Worm (Caenorhabditis elegans) whole organism, early embryonic: ENCODE results near the gene gbf-1.
A peak's percentile ranks its signal among the peaks of the same experiment; 100 is the strongest.

ENCODE experiments used
- B0310.2 ChIP-seq: sonication (generic microtip); optimal IDR thresholded peaks from 2 replicates; lab custom pipeline; 2016; ENCODE audit warnings: mild to moderate bottlenecking, missing genetic modification characterization, missing compliant biosample characterization
- F13C5.2 ChIP-seq: sonication (generic microtip); optimal IDR thresholded peaks from 2 replicates; lab custom pipeline; 2017; ENCODE audit warnings: mild to moderate bottlenecking, missing genetic modification characterization, inconsistent platforms, missing compliant biosample characterization
- aly-1 ChIP-seq: sonication (generic microtip); optimal IDR thresholded peaks from 2 replicates; lab custom pipeline; 2016; ENCODE audit warnings: missing genetic modification characterization, missing compliant biosample characterization
- ama-1 ChIP-seq: fragments of 150-350 bp; optimal IDR thresholded peaks from 2 replicates; lab custom pipeline; 2014
- ceh-13 ChIP-seq: fragments of 200-800 bp; sonication (Bioruptor generic); optimal IDR thresholded peaks from 2 replicates; lab custom pipeline; 2018; ENCODE audit warnings: mild to moderate bottlenecking, missing genetic modification characterization, missing compliant biosample characterization
- ceh-36 ChIP-seq: sonication (generic microtip); optimal IDR thresholded peaks from 2 replicates; lab custom pipeline; 2016; ENCODE audit warnings: missing genetic modification characterization, inconsistent platforms, missing compliant biosample characterization
- ets-7 ChIP-seq: sonication (generic microtip); optimal IDR thresholded peaks from 2 replicates; lab custom pipeline; 2016; ENCODE audit warnings: missing genotype, missing genetic modification characterization, missing compliant biosample characterization
- flt-1 ChIP-seq: fragments of 200-800 bp; sonication (Bioruptor generic); IDR thresholded peaks from 2 replicates; pipeline ENCODE4 v1.3.6; 2022; ENCODE audit warnings: missing genetic modification characterization, missing compliant biosample characterization
- hmbx-1 ChIP-seq: sonication (generic microtip); optimal IDR thresholded peaks from 2 replicates; lab custom pipeline; 2016; ENCODE audit warnings: mild to moderate bottlenecking, missing genetic modification characterization, missing compliant biosample characterization
- hmg-4 ChIP-seq: fragments of 200-800 bp; sonication (Bioruptor generic); optimal IDR thresholded peaks from 2 replicates; lab custom pipeline; 2018; ENCODE audit warnings: mild to moderate bottlenecking, missing genetic modification characterization, missing compliant biosample characterization
- hnd-1 ChIP-seq: sonication (generic microtip); optimal IDR thresholded peaks from 2 replicates; lab custom pipeline; 2016; ENCODE audit warnings: missing genetic modification characterization, missing compliant biosample characterization
- pes-1 ChIP-seq: fragments of 200-800 bp; sonication (Bioruptor generic); IDR thresholded peaks from 2 replicates; pipeline ENCODE4 v1.3.6; 2022; ENCODE audit warnings: missing genetic modification reagents, missing genetic modification characterization, missing compliant biosample characterization
- scrt-1 ChIP-seq: fragments of 200-800 bp; sonication (Bioruptor generic); IDR thresholded peaks from 2 replicates; pipeline ENCODE4 v1.3.6; 2022; ENCODE audit warnings: missing genetic modification characterization, missing compliant biosample characterization
- sea-1 ChIP-seq: fragments of 200-800 bp; sonication (Bioruptor generic); conservative IDR thresholded peaks from 2 replicates; pipeline ENCODE4 v1.3.6; 2022; ENCODE audit warnings: missing genetic modification characterization, missing compliant biosample characterization
- tbx-11 ChIP-seq: fragments of 200-800 bp; sonication (Bioruptor generic); IDR thresholded peaks from 2 replicates; pipeline ENCODE4 v1.3.6; 2022; ENCODE audit warnings: missing genetic modification characterization, missing compliant biosample characterization
- tbx-37 ChIP-seq: fragments of 200-800 bp; sonication (Bioruptor generic); conservative IDR thresholded peaks from 2 replicates; pipeline ENCODE4 v1.3.6; 2022; ENCODE audit warnings: missing genetic modification reagents, missing genetic modification characterization, missing compliant biosample characterization
- tra-4 ChIP-seq: sonication (generic microtip); optimal IDR thresholded peaks from 2 replicates; lab custom pipeline; 2017; ENCODE audit warnings: missing genetic modification characterization, missing compliant biosample characterization

gbf-1 gene

ce11 chrIII:11750232-11750631, 23.2 kb downstream of the gbf-1 start:
- TF ChIP-seq hnd-1 (tag; lab: Kevin White, UChicago) (no peak), ceh-36 (no peak), tbx-11 (GFP tag; lab: Robert Waterston, UW) (no peak), hmbx-1 (tag; lab: Kevin White, UChicago) (no peak), scrt-1 (GFP tag; lab: Robert Waterston, UW) (no peak), ets-7 (tag; lab: Kevin White, UChicago) (no peak)

- TF ChIP-seq hnd-1 (tag; lab: Kevin White, UChicago) (peak; percentile 1), B0310.2 (tag; lab: Kevin White, UChicago) (no peak), pes-1 (GFP tag; lab: Robert Waterston, UW) (peak; percentile 59; the same call in 1 of the 2 replicates), tbx-37 (GFP tag; lab: Robert Waterston, UW) (peak; percentile 86)
These were observed 26.8 kb downstream of the gbf-1 start, which contains the start of gene mrt-2 for ce11 chrIII:11746718-11747117. TSS of gene mrt-2 (plus strand) at chrIII:11746766.

- TF ChIP-seq hmbx-1 (tag; lab: Kevin White, UChicago) (no peak), aly-1 (tag; lab: Kevin White, UChicago) (no peak), ets-7 (tag; lab: Kevin White, UChicago) (no peak), ceh-13 (GFP tag; lab: Kevin White, UChicago) (no peak), B0310.2 (tag; lab: Kevin White, UChicago) (no peak), tbx-11 (GFP tag; lab: Robert Waterston, UW) (no peak), ama-1 (lab: Kevin White, UChicago) (no peak), hnd-1 (tag; lab: Kevin White, UChicago) (no peak)
These were observed 31.3 kb downstream of the gbf-1 start for ce11 chrIII:11742191-11742590.

ce11 chrIII:11740868-11741267, 32.6 kb downstream of the gbf-1 start:
- TF ChIP-seq B0310.2 (tag; lab: Kevin White, UChicago): no peak
- no peak for TF ChIP-seq hmg-4 (GFP tag; lab: Kevin White, UChicago)
- no peak for TF ChIP-seq tbx-37 (GFP tag; lab: Robert Waterston, UW)
- no peak for TF ChIP-seq ceh-13 (GFP tag; lab: Kevin White, UChicago)
- no peak for TF ChIP-seq tra-4 (tag; lab: Kevin White, UChicago)
- no peak for TF ChIP-seq ama-1 (lab: Kevin White, UChicago)
- TF ChIP-seq F13C5.2 (tag; lab: Kevin White, UChicago): no peak
- no peak for TF ChIP-seq ceh-36
- no peak for TF ChIP-seq flt-1 (GFP tag; lab: Robert Waterston, UW)
- no peak for TF ChIP-seq pes-1 (GFP tag; lab: Robert Waterston, UW)
- TF ChIP-seq hmbx-1 (tag; lab: Kevin White, UChicago): no peak
- no peak for TF ChIP-seq hnd-1 (tag; lab: Kevin White, UChicago)
- TF ChIP-seq scrt-1 (GFP tag; lab: Robert Waterston, UW): no peak

ce11 chrIII:11738482-11738881, 35.0 kb downstream of the gbf-1 start:
- no peak for TF ChIP-seq tbx-11 (GFP tag; lab: Robert Waterston, UW)
- TF ChIP-seq sea-1: no peak
- TF ChIP-seq B0310.2 (tag; lab: Kevin White, UChicago): no peak
- TF ChIP-seq scrt-1 (GFP tag; lab: Robert Waterston, UW): no peak
- no peak for TF ChIP-seq hmg-4 (GFP tag; lab: Kevin White, UChicago)
- no peak for TF ChIP-seq hmbx-1 (tag; lab: Kevin White, UChicago)
- TF ChIP-seq pes-1 (GFP tag; lab: Robert Waterston, UW): no peak
- no peak for TF ChIP-seq F13C5.2 (tag; lab: Kevin White, UChicago)
- no peak for TF ChIP-seq flt-1 (GFP tag; lab: Robert Waterston, UW)
- TF ChIP-seq ama-1 (lab: Kevin White, UChicago): no peak
- no peak for TF ChIP-seq hnd-1 (tag; lab: Kevin White, UChicago)
- TF ChIP-seq ets-7 (tag; lab: Kevin White, UChicago): no peak
- no peak for TF ChIP-seq tbx-37 (GFP tag; lab: Robert Waterston, UW)
- TF ChIP-seq ceh-13 (GFP tag; lab: Kevin White, UChicago): no peak
- TF ChIP-seq ceh-36: no peak
- TF ChIP-seq tra-4 (tag; lab: Kevin White, UChicago): no peak
- no peak for TF ChIP-seq aly-1 (tag; lab: Kevin White, UChicago)

ce11 chrIII:11737527-11737926, 36.0 kb downstream of the gbf-1 start, which contains the start of gene sup-1:
TSS of gene sup-1 (minus strand) at chrIII:11737627.
- TF ChIP-seq B0310.2 (tag; lab: Kevin White, UChicago): no peak
- TF ChIP-seq flt-1 (GFP tag; lab: Robert Waterston, UW): no peak
- TF ChIP-seq sea-1: no peak
- no peak for TF ChIP-seq ceh-13 (GFP tag; lab: Kevin White, UChicago)
- no peak for TF ChIP-seq tra-4 (tag; lab: Kevin White, UChicago)
- TF ChIP-seq ets-7 (tag; lab: Kevin White, UChicago): no peak
- TF ChIP-seq tbx-37 (GFP tag; lab: Robert Waterston, UW): no peak
- no peak for TF ChIP-seq tbx-11 (GFP tag; lab: Robert Waterston, UW)
- TF ChIP-seq F13C5.2 (tag; lab: Kevin White, UChicago): no peak

ce11 chrIII:11732943-11733342, 40.5 kb downstream of the gbf-1 start:
- TF ChIP-seq ceh-13 (GFP tag; lab: Kevin White, UChicago) (no peak), F13C5.2 (tag; lab: Kevin White, UChicago) (no peak), scrt-1 (GFP tag; lab: Robert Waterston, UW) (no peak), tra-4 (tag; lab: Kevin White, UChicago) (no peak), tbx-11 (GFP tag; lab: Robert Waterston, UW) (no peak), hnd-1 (tag; lab: Kevin White, UChicago) (no peak), aly-1 (tag; lab: Kevin White, UChicago) (no peak), tbx-37 (GFP tag; lab: Robert Waterston, UW) (no peak), hmbx-1 (tag; lab: Kevin White, UChicago) (no peak), ceh-36 (no peak), ama-1 (lab: Kevin White, UChicago) (no peak), pes-1 (GFP tag; lab: Robert Waterston, UW) (no peak), ets-7 (tag; lab: Kevin White, UChicago) (no peak), B0310.2 (tag; lab: Kevin White, UChicago) (no peak), flt-1 (GFP tag; lab: Robert Waterston, UW) (no peak), hmg-4 (GFP tag; lab: Kevin White, UChicago) (no peak), sea-1 (no peak)
